Fruit fly (Drosophila melanogaster) Kc167 (cell line): ENCODE results near the gene Adk2.

Source experiments
- Sin3A ChIP-seq: fragments of >200 bp; optimal IDR thresholded peaks from 2 replicates; lab custom pipeline; 2018; ENCODE audit warnings: missing external identifiers
- ttk ChIP-seq: sonication (Bioruptor generic); optimal IDR thresholded peaks from 2 replicates; lab custom pipeline; 2017; ENCODE audit warnings: missing external identifiers

DNA sequence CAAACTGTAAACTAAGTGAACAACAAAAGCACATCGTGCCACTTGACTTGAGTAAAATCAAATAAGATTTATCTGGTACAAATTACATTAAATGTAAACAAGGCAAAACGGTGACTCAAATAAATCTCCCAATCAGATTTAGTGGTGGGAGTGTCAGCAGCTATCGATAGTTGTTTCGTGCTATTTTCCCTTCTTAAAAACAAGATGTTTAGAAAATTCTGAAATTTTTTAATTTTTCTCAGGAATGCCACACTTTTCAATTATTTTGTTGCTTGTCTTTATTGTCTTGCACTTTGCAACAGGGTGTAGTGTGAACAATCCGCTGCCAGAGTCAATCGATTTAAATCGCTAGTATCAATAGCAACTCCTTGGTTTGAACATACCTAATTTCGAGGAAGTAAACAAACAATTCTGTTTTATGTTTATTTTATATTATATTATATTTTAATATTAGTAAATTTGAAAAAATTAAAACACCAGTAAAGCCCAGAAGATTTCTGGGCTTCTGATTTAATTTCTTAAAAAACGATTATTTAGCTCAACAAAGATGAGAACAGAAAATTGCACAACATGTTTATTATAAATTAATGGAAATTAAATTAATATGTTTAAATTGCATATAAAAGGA, 7.2 kb downstream of the Adk2 start, which contains the start of gene MICAL-like:
- TF ChIP-seq ttk: no peak
- TF ChIP-seq Sin3A (lab: Kevin White, UChicago): no peak
